Worm (Caenorhabditis elegans): ENCODE measurements around the gene F58A6.9.
A peak's percentile ranks its signal among the peaks of the same experiment; 100 is the strongest.

- TF ChIP-seq skn-1 (tag; optimal IDR thresholded peaks at IDR 0.05) (no peak), elt-2 (tag; optimal IDR thresholded peaks at IDR 0.05) (peak; percentile 39), elt-1 (tag; optimal IDR thresholded peaks at IDR 0.05) (no peak), nhr-11 (tag; optimal IDR thresholded peaks at IDR 0.05) (no peak), nfya-1 (tag; optimal IDR thresholded peaks at IDR 0.05; ENCODE audit: insufficient read depth) (no peak), nhr-12 (tag; optimal IDR thresholded peaks at IDR 0.05) (no peak), tbx-2 (tag; optimal IDR thresholded peaks at IDR 0.05) (no peak), ceh-82 (tag; optimal IDR thresholded peaks at IDR 0.05) (no peak), nhr-23 (tag; optimal IDR thresholded peaks at IDR 0.05) (no peak), elt-3 (tag; optimal IDR thresholded peaks at IDR 0.05) (no peak), nhr-77 (tag; optimal IDR thresholded peaks at IDR 0.05) (no peak), ama-1 (optimal IDR thresholded peaks at IDR 0.05) (no peak)
Measured at ce11 chrII:5205286-5205685, 46.6 kb upstream of the F58A6.9 start.

Data from whole organism, L3 larva.